Worm (Caenorhabditis elegans) whole organism, L1 larva: ENCODE results near the gene tmc-1.

ENCODE experiments used
- C16A3.4 ChIP-seq: fragments of 150-350 bp; optimal IDR thresholded peaks from 2 replicates; lab custom pipeline; 2014; ENCODE audit warnings: missing biosample characterization, missing genetic modification characterization
- Y116A8C.19 ChIP-seq: sonication (generic microtip); optimal IDR thresholded peaks from 2 replicates; lab custom pipeline; 2016; ENCODE audit warnings: missing compliant biosample characterization, missing genetic modification characterization, borderline replicate concordance
- blmp-1 ChIP-seq: fragments of 150-350 bp; optimal IDR thresholded peaks from 2 replicates; lab custom pipeline; 2014; ENCODE audit warnings: missing biosample characterization, missing genetic modification characterization
- ceh-88 ChIP-seq: fragments of 200-800 bp; sonication (Bioruptor generic); IDR thresholded peaks from 2 replicates; pipeline ENCODE4 v1.3.6; 2022; ENCODE audit warnings: missing genetic modification characterization, missing compliant biosample characterization
- dsc-1 ChIP-seq: sonication (generic microtip); optimal IDR thresholded peaks from 2 replicates; lab custom pipeline; 2016; ENCODE audit warnings: mild to moderate bottlenecking, missing genetic modification characterization, missing compliant biosample characterization
- efl-1 ChIP-seq, 4 experiments: fragments of 150-350 bp; optimal IDR thresholded peaks in 3 of 4; peaks in 1 of 4; 1 replicate in 1 of 4; 2 replicates in 3 of 4; lab custom pipeline; 2014; ENCODE audit warnings: missing biosample characterization in 2 of 4, missing genetic modification characterization in 2 of 4, missing genetic modification reagents in 2 of 4
- efl-3 ChIP-seq: fragments of 200-800 bp; sonication (Bioruptor generic); optimal IDR thresholded peaks from 2 replicates; lab custom pipeline; 2018; ENCODE audit warnings: mild to moderate bottlenecking, missing genetic modification characterization, missing compliant biosample characterization
- egl-13 ChIP-seq: sonication (generic microtip); optimal IDR thresholded peaks from 2 replicates; lab custom pipeline; 2016; ENCODE audit warnings: missing genotype, missing genetic modification reagents, missing genetic modification characterization, missing compliant biosample characterization
- fkh-8 ChIP-seq: sonication (generic microtip); optimal IDR thresholded peaks from 2 replicates; lab custom pipeline; 2016; ENCODE audit warnings: mild to moderate bottlenecking, missing genetic modification characterization, missing compliant biosample characterization
- hlh-17 ChIP-seq: fragments of 200-800 bp; sonication (Bioruptor generic); optimal IDR thresholded peaks from 2 replicates; lab custom pipeline; 2018; ENCODE audit warnings: missing genetic modification characterization, mild to moderate bottlenecking, missing compliant biosample characterization, moderate library complexity, borderline replicate concordance
- hpl-2 ChIP-seq: fragments of 150-350 bp; optimal IDR thresholded peaks from 2 replicates; lab custom pipeline; 2014; ENCODE audit warnings: missing biosample characterization, missing genetic modification reagents, missing genetic modification characterization
- irx-1 ChIP-seq: sonication (generic microtip); optimal IDR thresholded peaks from 2 replicates; lab custom pipeline; 2016; ENCODE audit warnings: missing genetic modification characterization, missing compliant biosample characterization
- lin-13 ChIP-seq: fragments of 150-350 bp; optimal IDR thresholded peaks from 2 replicates; lab custom pipeline; 2014; ENCODE audit warnings: missing biosample characterization, missing genetic modification reagents, missing genetic modification characterization
- lin-14 ChIP-seq: fragments of 200-800 bp; sonication (Bioruptor generic); optimal IDR thresholded peaks from 2 replicates; lab custom pipeline; 2018; ENCODE audit warnings: mild to moderate bottlenecking, missing genetic modification characterization, moderate library complexity, missing compliant biosample characterization
- mab-9 ChIP-seq: fragments of 200-800 bp; sonication (Bioruptor generic); IDR thresholded peaks from 2 replicates; pipeline ENCODE4 v1.3.6; 2022; ENCODE audit warnings: missing genetic modification reagents, missing genetic modification characterization, missing compliant biosample characterization
- nhr-11 ChIP-seq: fragments of 150-350 bp; optimal IDR thresholded peaks from 2 replicates; lab custom pipeline; 2014; ENCODE audit warnings: missing biosample characterization, missing genetic modification characterization
- nhr-20 ChIP-seq: sonication (generic microtip); optimal IDR thresholded peaks from 2 replicates; lab custom pipeline; 2016; ENCODE audit warnings: mild to moderate bottlenecking, missing genetic modification characterization, missing compliant biosample characterization
- nhr-237 ChIP-seq: fragments of 150-350 bp; optimal IDR thresholded peaks from 2 replicates; lab custom pipeline; 2014; ENCODE audit warnings: missing biosample characterization, missing genetic modification characterization
- nhr-71 ChIP-seq: sonication (generic microtip); optimal IDR thresholded peaks from 2 replicates; lab custom pipeline; 2016; ENCODE audit warnings: mild to moderate bottlenecking, missing genetic modification characterization, moderate library complexity, missing compliant biosample characterization
- nhr-84 ChIP-seq: sonication (generic microtip); optimal IDR thresholded peaks from 2 replicates; lab custom pipeline; 2017; ENCODE audit warnings: missing biosample characterization, missing genetic modification characterization
- nhr-85 ChIP-seq: sonication (generic microtip); peaks from one replicate; lab custom pipeline; 2016; ENCODE audit warnings: missing genetic modification characterization, inconsistent platforms, missing compliant biosample characterization
- nhr-90 ChIP-seq: sonication (generic microtip); optimal IDR thresholded peaks from 2 replicates; lab custom pipeline; 2016; ENCODE audit warnings: mild to moderate bottlenecking, missing genetic modification characterization, missing compliant biosample characterization; ENCODE audit not compliant: poor library complexity
- pag-3 ChIP-seq: sonication (generic microtip); optimal IDR thresholded peaks from 2 replicates; lab custom pipeline; 2017; ENCODE audit warnings: missing genetic modification characterization, mild to moderate bottlenecking, missing compliant biosample characterization, antibody characterized with exemption, borderline replicate concordance; ENCODE audit not compliant: insufficient read depth
- snu-23 ChIP-seq: sonication (generic microtip); optimal IDR thresholded peaks from 2 replicates; lab custom pipeline; 2016; ENCODE audit warnings: missing genetic modification characterization, missing compliant biosample characterization
- sox-4 ChIP-seq: sonication (generic microtip); optimal IDR thresholded peaks from 2 replicates; lab custom pipeline; 2016; ENCODE audit warnings: missing genetic modification characterization, missing compliant biosample characterization
- sup-37 ChIP-seq: fragments of 200-800 bp; sonication (Bioruptor generic); optimal IDR thresholded peaks from 2 replicates; lab custom pipeline; 2018; ENCODE audit warnings: mild to moderate bottlenecking, missing genetic modification characterization, missing compliant biosample characterization
- tlp-1 ChIP-seq: fragments of 150-350 bp; optimal IDR thresholded peaks from 2 replicates; lab custom pipeline; 2014; ENCODE audit warnings: missing biosample characterization, missing genetic modification characterization
- unc-130 ChIP-seq: fragments of 150-350 bp; optimal IDR thresholded peaks from 2 replicates; lab custom pipeline; 2017; ENCODE audit warnings: missing biosample characterization, missing genetic modification characterization, inconsistent platforms
- ztf-11 ChIP-seq, 2 experiments: sonication (generic microtip); optimal IDR thresholded peaks; 2 replicates each; lab custom pipeline; 2016 to 2017; ENCODE audit warnings: missing genetic modification characterization in 2 of 2, missing biosample characterization in 1 of 2, missing compliant biosample characterization in 1 of 2
- ztf-4 ChIP-seq: fragments of 150-350 bp; optimal IDR thresholded peaks from 2 replicates; lab custom pipeline; 2014; ENCODE audit warnings: missing biosample characterization, missing genetic modification characterization

Gene tmc-1

DNA sequence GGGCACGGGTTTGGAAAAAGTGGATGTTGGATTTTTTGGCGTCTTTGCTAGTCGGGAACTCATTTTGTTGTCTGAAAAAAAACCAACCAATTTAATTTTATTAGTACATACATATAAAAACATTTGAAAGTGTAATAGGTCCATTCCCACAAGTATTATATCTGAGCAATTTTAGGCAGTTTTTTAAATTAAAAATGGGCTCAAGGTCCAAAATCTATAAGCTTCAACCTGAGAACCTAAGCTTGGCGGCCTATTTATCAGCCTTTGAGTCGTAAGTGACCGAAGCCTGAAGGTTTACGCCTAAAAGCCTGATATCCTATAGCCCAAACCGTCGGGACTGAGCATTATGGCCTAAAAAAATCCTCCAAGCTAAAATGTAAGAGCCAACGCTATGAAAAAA is 56.5 kb downstream of the tmc-1 start:
- TF ChIP-seq nhr-11 (tag; lab: Kevin White, UChicago) (no peak), nhr-85 (tag; lab: Kevin White, UChicago) (no peak), nhr-237 (tag; lab: Kevin White, UChicago) (no peak), sox-4 (tag; lab: Kevin White, UChicago) (no peak), fkh-8 (tag; lab: Kevin White, UChicago) (no peak), egl-13 (tag; lab: Kevin White, UChicago) (no peak), tlp-1 (no peak), pag-3 (tag; lab: Kevin White, UChicago) (no peak), snu-23 (GFP tag; lab: Kevin White, UChicago) (no peak), efl-3 (GFP tag; lab: Kevin White, UChicago) (no peak), ztf-11 (tag; optimal IDR thresholded peaks at IDR 0.05; lab: Kevin White, UChicago) (no peak), hlh-17 (GFP tag; lab: Kevin White, UChicago) (no peak), irx-1 (tag; lab: Kevin White, UChicago) (no peak), unc-130 (tag; lab: Kevin White, UChicago) (no peak), C16A3.4 (no peak), lin-13 (GFP tag; lab: Kevin White, UChicago) (no peak), nhr-84 (tag; lab: Kevin White, UChicago) (no peak)

DNA sequence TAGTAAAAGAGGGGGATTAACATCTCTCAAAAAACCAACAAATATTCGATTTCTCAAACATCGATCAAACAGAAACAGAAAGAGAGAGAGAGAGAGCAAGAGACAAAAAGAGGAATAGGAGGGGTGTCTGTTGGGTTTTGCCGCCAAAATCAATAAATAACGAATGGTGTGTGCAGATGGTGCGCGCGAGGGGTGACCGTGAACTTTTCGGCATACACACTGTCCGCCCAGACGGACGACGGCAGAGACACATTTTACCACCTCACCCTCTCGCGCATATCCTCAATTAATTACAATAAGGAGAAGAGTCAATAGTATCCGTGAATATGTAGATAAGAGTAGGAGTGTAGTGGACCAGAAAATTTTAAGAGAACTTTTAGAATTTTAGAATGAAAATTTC is 60.4 kb downstream of the tmc-1 start:
- TF ChIP-seq blmp-1 (tag; lab: Kevin White, UChicago) (no peak), lin-14 (peak; percentile 8), nhr-85 (tag; lab: Kevin White, UChicago) (peak; percentile 51)
- TF ChIP-seq, all 84 proteins: peak for 2

DNA sequence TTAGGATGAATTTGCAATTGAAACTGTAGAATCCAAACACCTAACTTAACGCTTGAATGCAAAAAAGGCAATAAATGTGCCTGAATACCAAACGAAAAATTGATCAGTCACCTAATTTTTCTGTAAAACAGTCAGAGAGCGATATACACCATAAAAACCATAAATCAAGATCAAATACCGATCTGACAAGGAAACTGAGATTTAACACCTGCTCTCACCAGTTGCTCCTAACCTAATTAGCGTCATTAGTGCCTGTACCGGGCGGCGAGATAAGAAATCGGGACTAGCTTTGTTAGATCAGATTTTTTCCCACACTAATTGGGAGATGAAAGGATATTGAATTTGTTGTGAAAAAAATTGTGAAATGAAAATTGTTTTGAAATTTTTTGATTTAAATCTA is 61.1 kb downstream of the tmc-1 start:
- TF ChIP-seq nhr-20 (tag; lab: Kevin White, UChicago) = no peak
- no peak for TF ChIP-seq sup-37 (GFP tag; lab: Kevin White, UChicago)
- TF ChIP-seq nhr-71 = no peak
- no peak for TF ChIP-seq nhr-90 (tag; lab: Kevin White, UChicago)
- TF ChIP-seq Y116A8C.19 (tag; lab: Kevin White, UChicago) = no peak
- no peak for TF ChIP-seq mab-9 (GFP tag; lab: Robert Waterston, UW)
- TF ChIP-seq dsc-1 (tag; lab: Kevin White, UChicago) = no peak
- no peak for TF ChIP-seq ceh-88 (GFP tag; lab: Robert Waterston, UW)

DNA sequence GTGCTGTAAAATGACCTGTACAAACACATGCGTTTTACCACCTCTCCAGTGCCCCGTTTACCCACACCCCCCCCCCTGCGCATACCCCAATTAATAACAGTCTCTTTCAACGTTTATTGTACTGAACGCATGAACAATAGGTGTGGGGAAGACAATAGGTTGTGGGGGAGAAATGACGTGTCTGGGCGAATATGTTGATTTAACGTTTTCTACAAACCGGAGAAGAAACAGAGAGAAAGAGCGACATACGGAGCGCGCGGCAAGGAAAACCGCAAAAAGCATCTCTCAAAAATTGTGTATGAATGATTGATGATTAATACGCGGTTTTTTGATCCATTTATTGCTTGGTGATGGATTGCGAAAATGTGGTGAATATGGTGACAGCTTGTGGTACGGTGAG is 61.8 kb downstream of the tmc-1 start:
- TF ChIP-seq blmp-1 (tag; lab: Kevin White, UChicago) (peak; percentile 6), hpl-2 (GFP tag; lab: Kevin White, UChicago) (no peak), ztf-4 (no peak), Y116A8C.19 (tag; lab: Kevin White, UChicago) (no peak), nhr-20 (tag; lab: Kevin White, UChicago) (no peak), C16A3.4 (no peak), efl-1 (optimal IDR thresholded peaks at IDR 0.05; lab: Kevin White, UChicago) (no peak), efl-1 (GFP tag; optimal IDR thresholded peaks at IDR 0.05 in 1 of 2; lab: Kevin White, UChicago) (peak in 1 of 2 experiments; percentile 21)
- TF ChIP-seq, all 84 proteins: peak for 2
